Fruit fly (Drosophila melanogaster) whole organism, embryonic: ENCODE results near the gene alphaKap4.
A peak's percentile ranks its signal among the peaks of the same experiment; 100 is the strongest.

Experiments used
- BEAF-32 ChIP-seq: fragments of 200-800 bp; sonication (Bioruptor generic); optimal IDR thresholded peaks from 3 replicates; lab custom pipeline; 2017; ENCODE audit warnings: missing biosample characterization, missing genetic modification characterization, mild to moderate bottlenecking, moderate library complexity, missing genetic modification reagents
- CG10321 ChIP-seq: fragments of 200-800 bp; sonication (Bioruptor generic); IDR thresholded peaks from 2 replicates; pipeline ENCODE4 v1.3.6; 2022; ENCODE audit warnings: missing biosample characterization, missing genetic modification characterization
- CG10431 ChIP-seq: fragments of 200-800 bp; sonication (Bioruptor generic); optimal IDR thresholded peaks from 3 replicates; lab custom pipeline; 2018; ENCODE audit warnings: missing biosample characterization, mild to moderate bottlenecking, missing genetic modification characterization
- CG10565 ChIP-seq: fragments of 200-800 bp; sonication (Bioruptor generic); optimal IDR thresholded peaks from 3 replicates; lab custom pipeline; 2016; ENCODE audit warnings: missing biosample characterization, mild to moderate bottlenecking, missing genetic modification characterization
- CG11723 ChIP-seq: fragments of 200-800 bp; sonication (Bioruptor generic); optimal IDR thresholded peaks from 2 replicates; lab custom pipeline; 2017; ENCODE audit warnings: missing biosample characterization, mild to moderate bottlenecking, missing genetic modification characterization
- CG13123 ChIP-seq: fragments of 200-800 bp; sonication (Bioruptor generic); optimal IDR thresholded peaks from 2 replicates; lab custom pipeline; 2016; ENCODE audit warnings: missing biosample characterization, missing genetic modification characterization
- CG14667 ChIP-seq: fragments of 200-800 bp; sonication (Bioruptor generic); IDR thresholded peaks from 2 replicates; pipeline ENCODE4 v1.3.6; 2022; ENCODE audit warnings: missing biosample characterization, missing genetic modification characterization
- CG1529 ChIP-seq: fragments of 200-800 bp; sonication (Bioruptor generic); optimal IDR thresholded peaks from 3 replicates; lab custom pipeline; 2018; ENCODE audit warnings: missing biosample characterization, missing genetic modification characterization
- CG16779 ChIP-seq: fragments of 200-800 bp; sonication (Bioruptor generic); IDR thresholded peaks from 2 replicates; pipeline ENCODE4 v1.3.6; 2022; ENCODE audit warnings: missing biosample characterization, missing genetic modification characterization
- CG16863 ChIP-seq: fragments of 200-800 bp; sonication (Bioruptor generic); optimal IDR thresholded peaks from 3 replicates; lab custom pipeline; 2016; ENCODE audit warnings: missing biosample characterization, missing genetic modification characterization
- CG18476 ChIP-seq: fragments of 200-800 bp; sonication (Bioruptor generic); optimal IDR thresholded peaks from 2 replicates; lab custom pipeline; 2016; ENCODE audit warnings: missing biosample characterization, mild to moderate bottlenecking, missing genetic modification characterization
- CG32767 ChIP-seq: fragments of 200-800 bp; sonication (Bioruptor generic); IDR thresholded peaks from 2 replicates; pipeline ENCODE4 v1.3.6; 2022; ENCODE audit warnings: missing biosample characterization, missing genetic modification characterization
- CG33557 ChIP-seq: fragments of 200-800 bp; sonication (Bioruptor generic); optimal IDR thresholded peaks from 2 replicates; lab custom pipeline; 2019; ENCODE audit warnings: missing biosample characterization, mild to moderate bottlenecking, missing genetic modification characterization, moderate library complexity
- CG3847 ChIP-seq: fragments of 200-800 bp; sonication (Bioruptor generic); IDR thresholded peaks from 2 replicates; pipeline ENCODE4 v1.3.6; 2022; ENCODE audit warnings: missing biosample characterization, missing genetic modification characterization
- CG4282 ChIP-seq: fragments of 200-800 bp; sonication (Bioruptor generic); optimal IDR thresholded peaks from 2 replicates; lab custom pipeline; 2016; ENCODE audit warnings: missing biosample characterization, missing genetic modification characterization
- CG7786 ChIP-seq: fragments of 200-800 bp; sonication (Bioruptor generic); optimal IDR thresholded peaks from 2 replicates; lab custom pipeline; 2016; ENCODE audit warnings: missing biosample characterization, missing genetic modification characterization
- CG7839 ChIP-seq: fragments of 200-800 bp; sonication (Bioruptor generic); optimal IDR thresholded peaks from 3 replicates; lab custom pipeline; 2018; ENCODE audit warnings: missing biosample characterization, mild to moderate bottlenecking, missing genetic modification characterization, moderate library complexity
- CG8290 ChIP-seq, 3 experiments: fragments of 200-800 bp; sonication (Bioruptor generic); optimal IDR thresholded peaks; 2 replicates each; lab custom pipeline; 2016 to 2019; ENCODE audit warnings: missing biosample characterization in 3 of 3, missing genetic modification characterization in 3 of 3, mild to moderate bottlenecking in 2 of 3, moderate library complexity in 1 of 3
- CG9817 ChIP-seq: fragments of 200-800 bp; sonication (Bioruptor generic); optimal IDR thresholded peaks from 2 replicates; lab custom pipeline; 2018; ENCODE audit warnings: missing biosample characterization, mild to moderate bottlenecking, missing genetic modification characterization, moderate library complexity
- Camta ChIP-seq: fragments of 200-800 bp; sonication (Bioruptor generic); optimal IDR thresholded peaks from 2 replicates; lab custom pipeline; 2016; ENCODE audit warnings: missing biosample characterization, missing genetic modification characterization
- H2.0 ChIP-seq: fragments of 200-800 bp; sonication (Bioruptor generic); IDR thresholded peaks from 2 replicates; pipeline ENCODE4 v1.3.6; 2022; ENCODE audit warnings: missing biosample characterization, missing genetic modification characterization
- Nf-YA ChIP-seq: fragments of 200-800 bp; sonication (Bioruptor generic); IDR thresholded peaks from 2 replicates; pipeline ENCODE4 v1.3.6; 2022; ENCODE audit warnings: missing biosample characterization, missing genetic modification characterization
- Six4 ChIP-seq: fragments of 200-800 bp; sonication (Bioruptor generic); optimal IDR thresholded peaks from 2 replicates; lab custom pipeline; 2016; ENCODE audit warnings: missing biosample characterization, missing genetic modification characterization
- Spps ChIP-seq: fragments of 200-800 bp; sonication (Bioruptor generic); optimal IDR thresholded peaks from 2 replicates; lab custom pipeline; 2018; ENCODE audit warnings: missing biosample characterization, mild to moderate bottlenecking, missing genetic modification characterization
- Ssrp ChIP-seq: fragments of 200-800 bp; sonication (Bioruptor generic); optimal IDR thresholded peaks from 2 replicates; lab custom pipeline; 2018; ENCODE audit warnings: missing biosample characterization, mild to moderate bottlenecking, missing genetic modification characterization, moderate library complexity
- ap ChIP-seq: fragments of 200-800 bp; sonication (Bioruptor generic); IDR thresholded peaks from 2 replicates; pipeline ENCODE4 v1.3.6; 2022; ENCODE audit warnings: missing biosample characterization, missing genetic modification characterization
- az2 ChIP-seq: fragments of 200-800 bp; sonication (Bioruptor generic); optimal IDR thresholded peaks from 3 replicates; lab custom pipeline; 2016; ENCODE audit warnings: missing biosample characterization, missing genetic modification characterization
- cato ChIP-seq: fragments of 200-800 bp; sonication (Bioruptor generic); optimal IDR thresholded peaks from 2 replicates; lab custom pipeline; 2016; ENCODE audit warnings: missing biosample characterization, missing genetic modification characterization, borderline replicate concordance
- caup ChIP-seq: fragments of 200-800 bp; sonication (Bioruptor generic); optimal IDR thresholded peaks from 3 replicates; lab custom pipeline; 2017; ENCODE audit warnings: missing biosample characterization, mild to moderate bottlenecking, missing genetic modification characterization, moderate library complexity; ENCODE audit not compliant: severe bottlenecking
- chm ChIP-seq: fragments of 200-800 bp; sonication (Bioruptor generic); IDR thresholded peaks from 2 replicates; pipeline ENCODE4 v1.3.6; 2022; ENCODE audit warnings: missing biosample characterization, missing genetic modification characterization
- danr ChIP-seq: fragments of 200-800 bp; sonication (Bioruptor generic); IDR thresholded peaks from 2 replicates; pipeline ENCODE4 v1.3.6; 2022; ENCODE audit warnings: missing biosample characterization, missing genetic modification characterization
- exex ChIP-seq: fragments of 200-800 bp; sonication (Bioruptor generic); optimal IDR thresholded peaks from 4 replicates; lab custom pipeline; 2018; ENCODE audit warnings: missing biosample characterization, mild to moderate bottlenecking, missing genetic modification characterization, moderate library complexity
- fd3F ChIP-seq: fragments of 200-800 bp; sonication (Bioruptor generic); optimal IDR thresholded peaks from 2 replicates; lab custom pipeline; 2018; ENCODE audit warnings: missing biosample characterization, mild to moderate bottlenecking, missing genetic modification characterization, moderate library complexity
- jigr1 ChIP-seq: fragments of 200-800 bp; sonication (Bioruptor generic); IDR thresholded peaks from 3 replicates; pipeline ENCODE4 v1.3.6; 2022; ENCODE audit warnings: missing biosample characterization, missing genetic modification characterization
- jing ChIP-seq: fragments of 200-800 bp; sonication (Bioruptor generic); optimal IDR thresholded peaks from 2 replicates; lab custom pipeline; 2018; ENCODE audit warnings: missing biosample characterization, mild to moderate bottlenecking, missing genetic modification characterization
- kay ChIP-seq: fragments of 200-800 bp; sonication (Bioruptor generic); optimal IDR thresholded peaks from 2 replicates; lab custom pipeline; 2016; ENCODE audit warnings: missing biosample characterization, missing genetic modification characterization
- phol ChIP-seq: fragments of 200-800 bp; sonication (Bioruptor generic); optimal IDR thresholded peaks from 3 replicates; lab custom pipeline; 2018; ENCODE audit warnings: missing biosample characterization, mild to moderate bottlenecking, missing genetic modification characterization, moderate library complexity
- pros ChIP-seq: fragments of 200-800 bp; sonication (Bioruptor generic); optimal IDR thresholded peaks from 3 replicates; lab custom pipeline; 2019; ENCODE audit warnings: missing biosample characterization, mild to moderate bottlenecking, missing genetic modification characterization, moderate library complexity
- psq ChIP-seq: fragments of 200-800 bp; sonication (Bioruptor generic); optimal IDR thresholded peaks from 2 replicates; lab custom pipeline; 2017; ENCODE audit warnings: missing biosample characterization, missing genetic modification characterization
- sc ChIP-seq, 3 experiments: fragments of >200 bp in 2 of 3; fragments of 200-800 bp in 1 of 3; sonication (Bioruptor generic) in 1 of 3; optimal IDR thresholded peaks; 2 replicates in 2 of 3; 3 replicates in 1 of 3; lab custom pipeline; 2017; ENCODE audit warnings: mild to moderate bottlenecking in 1 of 3, missing biosample characterization in 1 of 3, missing genetic modification characterization in 1 of 3, missing genetic modification reagents in 1 of 3
- schlank ChIP-seq: fragments of 200-800 bp; sonication (Bioruptor generic); optimal IDR thresholded peaks from 2 replicates; lab custom pipeline; 2018; ENCODE audit warnings: missing biosample characterization, mild to moderate bottlenecking, missing genetic modification characterization
- sd ChIP-seq: fragments of 200-800 bp; sonication (Bioruptor generic); optimal IDR thresholded peaks from 3 replicates; lab custom pipeline; 2018; ENCODE audit warnings: missing biosample characterization, mild to moderate bottlenecking, missing genetic modification characterization, moderate library complexity
- sna ChIP-seq: fragments of 200-800 bp; sonication (Bioruptor generic); IDR thresholded peaks from 2 replicates; pipeline ENCODE4 v1.3.6; 2022; ENCODE audit warnings: missing biosample characterization, missing genetic modification characterization; ENCODE audit not compliant: partially characterized antibody
- sqz ChIP-seq: fragments of 200-800 bp; sonication (Bioruptor generic); optimal IDR thresholded peaks from 3 replicates; lab custom pipeline; 2018; ENCODE audit warnings: missing biosample characterization, mild to moderate bottlenecking, missing genetic modification characterization
- trem ChIP-seq: fragments of 200-800 bp; optimal IDR thresholded peaks from 3 replicates; lab custom pipeline; 2019; ENCODE audit warnings: missing biosample characterization, mild to moderate bottlenecking, missing genetic modification characterization, moderate library complexity
- tup ChIP-seq: fragments of 200-800 bp; sonication (Bioruptor generic); optimal IDR thresholded peaks from 2 replicates; lab custom pipeline; 2016; ENCODE audit warnings: missing biosample characterization, mild to moderate bottlenecking, missing genetic modification characterization, moderate library complexity
- vvl ChIP-seq: fragments of 200-800 bp; sonication (Bioruptor generic); IDR thresholded peaks from 2 replicates; pipeline ENCODE4 v1.3.6; 2022; ENCODE audit warnings: missing biosample characterization, missing genetic modification characterization
- yki ChIP-seq: fragments of >200 bp; optimal IDR thresholded peaks from 3 replicates; lab custom pipeline; 2018

alphaKap4 gene

dm6 chr3L:5974575-5975421 lies 36.0 kb downstream of the alphaKap4 start (continued):
- TF ChIP-seq sna (GFP tag; lab: Robert Waterston, UW), result no peak
- TF ChIP-seq CG8290 (GFP tag; optimal IDR thresholded peaks at IDR 0.05; lab: Kevin White, UChicago), result peak; percentile 53
- TF ChIP-seq CG8290 (tag; optimal IDR thresholded peaks at IDR 0.05; lab: Kevin White, UChicago), result peak in 1 of 2 experiments; percentile 79
- TF ChIP-seq phol (tag; lab: Kevin White, UChicago), result peak; percentile 10
- peak; percentile 25 for TF ChIP-seq Spps (tag; lab: Kevin White, UChicago)
- peak; percentile 73 for TF ChIP-seq Camta (GFP tag; lab: Kevin White, UChicago)
- no peak for TF ChIP-seq CG16779 (GFP tag; lab: Robert Waterston, UW)
- peak; percentile 66; the same call in 1 of the 2 replicates for TF ChIP-seq Nf-YA (GFP tag; lab: Robert Waterston, UW)
- no peak for TF ChIP-seq schlank (tag; lab: Kevin White, UChicago)
- no peak for TF ChIP-seq CG14667
- TF ChIP-seq chm, result peak; percentile 58; the same call in 1 of the 2 replicates
- TF ChIP-seq H2.0 (GFP tag; lab: Robert Waterston, UW), result no peak
- 0 out of 2 replicates have a peak, but pooled peaks have one; percentile 23 for TF ChIP-seq ap
- TF ChIP-seq jing (GFP tag; lab: Kevin White, UChicago), result peak; percentile 4
- no peak for TF ChIP-seq CG4282 (GFP tag; lab: Kevin White, UChicago)
- TF ChIP-seq caup (GFP tag; lab: Kevin White, UChicago), result peak; percentile 6
- no peak for TF ChIP-seq fd3F (GFP tag; lab: Kevin White, UChicago)
- no peak for TF ChIP-seq BEAF-32 (GFP tag; lab: Kevin White, UChicago)
- TF ChIP-seq Six4, result peak; percentile 14
- no peak for TF ChIP-seq CG9817 (tag; lab: Kevin White, UChicago)
- TF ChIP-seq pros, result no peak
- no peak for TF ChIP-seq cato (GFP tag; lab: Kevin White, UChicago)
- TF ChIP-seq psq (GFP tag; lab: Kevin White, UChicago), result peak; percentile 33
- 0 out of 2 replicates have a peak, but pooled peaks have one; percentile 5 for TF ChIP-seq danr (GFP tag; lab: Robert Waterston, UW)
- peak; percentile 73 for TF ChIP-seq CG33557 (GFP tag; lab: Kevin White, UChicago)
- TF ChIP-seq Ssrp (tag; lab: Kevin White, UChicago), result no peak
- TF ChIP-seq az2 (GFP tag; lab: Kevin White, UChicago), result no peak
- TF ChIP-seq kay, result peak; percentile 25
- TF ChIP-seq CG16863 (GFP tag; lab: Kevin White, UChicago), result peak; percentile 49
- TF ChIP-seq CG10431 (GFP tag; lab: Kevin White, UChicago), result peak; percentile 48
- TF ChIP-seq CG11723 (GFP tag; lab: Kevin White, UChicago), result peak; percentile 47
- no peak for TF ChIP-seq exex
- TF ChIP-seq CG1529, result peak; percentile 52
- TF ChIP-seq CG7839 (tag; lab: Kevin White, UChicago), result peak; percentile 4
- no peak for TF ChIP-seq CG7786 (GFP tag; lab: Kevin White, UChicago)
- no peak for TF ChIP-seq yki (lab: Kevin White, UChicago)
- TF ChIP-seq CG32767 (GFP tag; lab: Robert Waterston, UW), result no peak
- TF ChIP-seq CG10565, result no peak
- TF ChIP-seq CG3847, result no peak
- peak; percentile 29 for TF ChIP-seq CG18476 (GFP tag; lab: Kevin White, UChicago)
- TF ChIP-seq CG13123 (GFP tag; lab: Kevin White, UChicago), result no peak
- TF ChIP-seq jigr1 (GFP tag; lab: Robert Waterston, UW), result no peak
- peak; percentile 62 for TF ChIP-seq sd (tag; lab: Kevin White, UChicago)
- peak; percentile 28 for TF ChIP-seq tup (GFP tag; lab: Kevin White, UChicago)
- TF ChIP-seq vvl (GFP tag; lab: Robert Waterston, UW), result peak; percentile 65; the same call in 1 of the 2 replicates
- TF ChIP-seq sc (optimal IDR thresholded peaks at IDR 0.05; lab: Kevin White, UChicago), result no peak
- peak; percentile 72 for TF ChIP-seq sc (GFP tag; optimal IDR thresholded peaks at IDR 0.05; lab: Kevin White, UChicago)
- TF ChIP-seq CG10321, result no peak
- peak; percentile 8 for TF ChIP-seq trem (tag; lab: Kevin White, UChicago)
- TF ChIP-seq sqz (GFP tag; lab: Kevin White, UChicago), result peak; percentile 45
